Worm (Caenorhabditis elegans) whole organism, L3 larva: ENCODE data around the gene nlg-1.

ENCODE experiments used
- R02D3.7 ChIP-seq: fragments of 150-350 bp; optimal IDR thresholded peaks from 2 replicates; lab custom pipeline; 2014; ENCODE audit warnings: missing biosample characterization, missing genetic modification characterization
- ama-1 ChIP-seq: fragments of 150-350 bp; optimal IDR thresholded peaks from 2 replicates; lab custom pipeline; 2018
- ceh-82 ChIP-seq: fragments of 150-350 bp; optimal IDR thresholded peaks from 2 replicates; lab custom pipeline; 2014; ENCODE audit warnings: missing biosample characterization, missing genetic modification characterization
- jun-1 ChIP-seq: fragments of 150-350 bp; optimal IDR thresholded peaks from 2 replicates; lab custom pipeline; 2014; ENCODE audit warnings: missing biosample characterization, missing genetic modification reagents, missing genetic modification characterization
- nhr-11 ChIP-seq: fragments of 150-350 bp; optimal IDR thresholded peaks from 2 replicates; lab custom pipeline; 2014; ENCODE audit warnings: missing biosample characterization, missing genetic modification characterization
- nhr-237 ChIP-seq: fragments of 150-350 bp; optimal IDR thresholded peaks from 2 replicates; lab custom pipeline; 2014; ENCODE audit warnings: missing biosample characterization, missing genetic modification characterization
- nhr-25 ChIP-seq: sonication (generic microtip); optimal IDR thresholded peaks from 2 replicates; lab custom pipeline; 2017; ENCODE audit warnings: missing biosample characterization, missing genetic modification characterization
- nhr-43 ChIP-seq: sonication (generic microtip); optimal IDR thresholded peaks from 2 replicates; lab custom pipeline; 2016; ENCODE audit warnings: mild to moderate bottlenecking, missing genetic modification characterization, missing compliant biosample characterization; ENCODE audit not compliant: poor library complexity, severe bottlenecking
- nhr-67 ChIP-seq: fragments of 150-350 bp; optimal IDR thresholded peaks from 2 replicates; lab custom pipeline; 2014; ENCODE audit warnings: missing biosample characterization, missing genetic modification characterization
- zag-1 ChIP-seq: fragments of 150-350 bp; optimal IDR thresholded peaks from 2 replicates; lab custom pipeline; 2014; ENCODE audit warnings: missing biosample characterization, missing genetic modification characterization

DNA sequence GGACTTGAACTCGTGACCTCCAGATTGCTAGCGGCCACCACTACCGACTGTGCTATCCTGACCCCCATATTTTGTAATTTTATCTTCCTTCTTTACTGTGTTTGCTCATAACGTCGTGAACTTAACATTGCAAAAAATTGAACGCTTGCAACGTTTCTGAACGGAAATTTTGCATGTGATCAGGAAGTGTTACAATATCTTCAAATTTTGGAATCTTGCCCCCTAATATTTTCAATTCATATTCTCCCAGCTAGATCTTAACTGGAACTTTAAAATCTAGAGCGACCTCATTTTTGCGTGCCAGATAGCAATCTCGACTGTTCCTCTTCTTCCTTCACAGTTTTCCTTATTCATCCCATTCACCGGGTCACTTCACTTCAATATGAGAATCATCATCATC is 49.2 kb downstream of the nlg-1 start, which contains the start of gene F54B11.10:
- TF ChIP-seq nhr-11 (no peak), nhr-67 (tag; lab: Kevin White, UChicago) (no peak), nhr-237 (tag; lab: Kevin White, UChicago) (no peak), ama-1 (lab: Kevin White, UChicago) (no peak), ceh-82 (tag; lab: Kevin White, UChicago) (no peak), nhr-43 (no peak), R02D3.7 (tag; lab: Kevin White, UChicago) (no peak), jun-1 (no peak), nhr-25 (tag; lab: Kevin White, UChicago) (no peak), zag-1 (tag; lab: Kevin White, UChicago) (no peak)
